Worm (Caenorhabditis elegans) whole organism, late embryonic: ENCODE measurements around the gene ceh-63.

ENCODE experiments used
- C38D4.7 ChIP-seq: fragments of 200-800 bp; sonication (Bioruptor generic); optimal IDR thresholded peaks from 2 replicates; lab custom pipeline; 2018; ENCODE audit warnings: mild to moderate bottlenecking, missing genetic modification characterization, moderate library complexity, missing compliant biosample characterization
- K09A11.1 ChIP-seq: sonication (generic microtip); optimal IDR thresholded peaks from 2 replicates; lab custom pipeline; 2017; ENCODE audit warnings: antibody characterized with exemption, mild to moderate bottlenecking, missing genetic modification characterization, missing compliant biosample characterization; ENCODE audit not compliant: insufficient read depth
- ama-1 ChIP-seq: fragments of 150-350 bp; optimal IDR thresholded peaks from 2 replicates; lab custom pipeline; 2014
- ceh-14 ChIP-seq: sonication (generic microtip); optimal IDR thresholded peaks from 2 replicates; lab custom pipeline; 2016; ENCODE audit warnings: missing genotype, missing genetic modification characterization, missing compliant biosample characterization
- ceh-2 ChIP-seq: sonication (generic microtip); optimal IDR thresholded peaks from 2 replicates; lab custom pipeline; 2016; ENCODE audit warnings: missing genotype, missing genetic modification characterization, missing compliant biosample characterization
- ceh-22 ChIP-seq: sonication (generic microtip); optimal IDR thresholded peaks from 2 replicates; lab custom pipeline; 2017; ENCODE audit warnings: missing biosample characterization, missing genetic modification characterization
- ceh-30 ChIP-seq: fragments of 150-350 bp; optimal IDR thresholded peaks from 2 replicates; lab custom pipeline; 2014; ENCODE audit warnings: missing biosample characterization, missing genetic modification characterization
- ceh-31 ChIP-seq: sonication (generic microtip); optimal IDR thresholded peaks from 2 replicates; lab custom pipeline; 2016; ENCODE audit warnings: missing genetic modification characterization, missing compliant biosample characterization
- ceh-45 ChIP-seq: fragments of 200-800 bp; sonication (Bioruptor generic); IDR thresholded peaks from 2 replicates; pipeline ENCODE4 v1.3.6; 2022; ENCODE audit warnings: missing genetic modification reagents, missing genetic modification characterization, missing compliant biosample characterization
- ceh-48 ChIP-seq: sonication (generic microtip); optimal IDR thresholded peaks from 2 replicates; lab custom pipeline; 2016; ENCODE audit warnings: missing genetic modification characterization, inconsistent platforms, missing compliant biosample characterization
- dmd-4 ChIP-seq: sonication (generic microtip); optimal IDR thresholded peaks from 2 replicates; lab custom pipeline; 2016; ENCODE audit warnings: borderline replicate concordance, missing genetic modification characterization, missing compliant biosample characterization
- dve-1 ChIP-seq: sonication (generic microtip); optimal IDR thresholded peaks from 2 replicates; lab custom pipeline; 2017; ENCODE audit warnings: antibody characterized with exemption, mild to moderate bottlenecking, missing genetic modification characterization, missing compliant biosample characterization
- elt-2 ChIP-seq: sonication (generic microtip); optimal IDR thresholded peaks from 2 replicates; lab custom pipeline; 2016; ENCODE audit warnings: missing genetic modification reagents, missing genetic modification characterization, missing compliant biosample characterization
- elt-4 ChIP-seq: sonication (generic microtip); optimal IDR thresholded peaks from 2 replicates; lab custom pipeline; 2016; ENCODE audit warnings: missing genetic modification characterization, missing compliant biosample characterization
- ets-4 ChIP-seq: sonication (generic microtip); optimal IDR thresholded peaks from 2 replicates; lab custom pipeline; 2016; ENCODE audit warnings: missing genetic modification characterization, missing compliant biosample characterization
- eyg-1 ChIP-seq: sonication (generic microtip); optimal IDR thresholded peaks from 2 replicates; lab custom pipeline; 2016; ENCODE audit warnings: missing genotype, missing genetic modification characterization, missing compliant biosample characterization
- fax-1 ChIP-seq: sonication (generic microtip); optimal IDR thresholded peaks from 2 replicates; lab custom pipeline; 2016; ENCODE audit warnings: missing genotype, missing genetic modification characterization, missing compliant biosample characterization
- fkh-6 ChIP-seq: sonication (generic microtip); optimal IDR thresholded peaks from 2 replicates; lab custom pipeline; 2016; ENCODE audit warnings: missing genetic modification characterization, missing compliant biosample characterization
- gmeb-2 ChIP-seq: sonication (generic microtip); optimal IDR thresholded peaks from 2 replicates; lab custom pipeline; 2016; ENCODE audit warnings: missing genetic modification characterization, inconsistent platforms, missing compliant biosample characterization
- hlh-15 ChIP-seq: sonication (generic microtip); optimal IDR thresholded peaks from 2 replicates; lab custom pipeline; 2016; ENCODE audit warnings: missing genetic modification characterization, missing compliant biosample characterization
- hlh-30 ChIP-seq: sonication (generic microtip); optimal IDR thresholded peaks from 2 replicates; lab custom pipeline; 2017; ENCODE audit warnings: antibody characterized with exemption, missing genetic modification characterization, missing compliant biosample characterization; ENCODE audit not compliant: insufficient read depth
- hlh-6 ChIP-seq: sonication (generic microtip); optimal IDR thresholded peaks from 2 replicates; lab custom pipeline; 2016; ENCODE audit warnings: missing genotype, missing genetic modification characterization, missing compliant biosample characterization
- hlh-8 ChIP-seq: sonication (generic microtip); optimal IDR thresholded peaks from 2 replicates; lab custom pipeline; 2016; ENCODE audit warnings: missing genotype, missing genetic modification characterization, missing compliant biosample characterization
- mec-3 ChIP-seq: sonication (generic microtip); optimal IDR thresholded peaks from 2 replicates; lab custom pipeline; 2016; ENCODE audit warnings: borderline replicate concordance, missing genetic modification characterization, missing compliant biosample characterization
- nfya-1 ChIP-seq: sonication (generic microtip); optimal IDR thresholded peaks from 2 replicates; lab custom pipeline; 2017; ENCODE audit warnings: missing genetic modification characterization, mild to moderate bottlenecking, missing compliant biosample characterization, antibody characterized with exemption, moderate library complexity
- pag-3 ChIP-seq: sonication (generic microtip); optimal IDR thresholded peaks from 2 replicates; lab custom pipeline; 2016; ENCODE audit warnings: missing compliant biosample characterization, missing genetic modification characterization, borderline replicate concordance
- pat-9 ChIP-seq: fragments of 200-800 bp; sonication (Bioruptor generic); optimal IDR thresholded peaks from 2 replicates; lab custom pipeline; 2018; ENCODE audit warnings: mild to moderate bottlenecking, missing genetic modification characterization, moderate library complexity, missing compliant biosample characterization
- pax-1 ChIP-seq: fragments of 150-350 bp; optimal IDR thresholded peaks from 2 replicates; lab custom pipeline; 2014; ENCODE audit warnings: missing biosample characterization, missing genetic modification characterization
- pha-2 ChIP-seq: sonication (generic microtip); optimal IDR thresholded peaks from 2 replicates; lab custom pipeline; 2017; ENCODE audit warnings: mild to moderate bottlenecking, missing genetic modification characterization, missing compliant biosample characterization
- pha-4 ChIP-seq: fragments of 150-350 bp; optimal IDR thresholded peaks from 2 replicates; lab custom pipeline; 2018; ENCODE audit warnings: missing biosample characterization, missing genetic modification reagents, missing genetic modification characterization
- pqm-1 ChIP-seq: sonication (generic microtip); optimal IDR thresholded peaks from 2 replicates; lab custom pipeline; 2016; ENCODE audit warnings: missing genetic modification characterization, missing compliant biosample characterization
- ref-2 ChIP-seq: sonication (generic microtip); optimal IDR thresholded peaks from 2 replicates; lab custom pipeline; 2016; ENCODE audit warnings: missing genetic modification characterization, missing compliant biosample characterization
- rnt-1 ChIP-seq: sonication (generic microtip); optimal IDR thresholded peaks from 2 replicates; lab custom pipeline; 2016; ENCODE audit warnings: missing genetic modification characterization, missing compliant biosample characterization
- sdc-2 ChIP-seq: sonication (generic microtip); optimal IDR thresholded peaks from 2 replicates; lab custom pipeline; 2016; ENCODE audit warnings: missing genotype, missing genetic modification characterization, missing compliant biosample characterization
- sox-2 ChIP-seq: fragments of 200-800 bp; sonication (Bioruptor generic); IDR thresholded peaks from 2 replicates; pipeline ENCODE4 v1.3.6; 2022; ENCODE audit warnings: missing genetic modification reagents, missing genetic modification characterization, missing compliant biosample characterization
- sox-4 ChIP-seq: sonication (generic microtip); optimal IDR thresholded peaks from 2 replicates; lab custom pipeline; 2017; ENCODE audit warnings: mild to moderate bottlenecking, missing genetic modification characterization, inconsistent platforms, missing compliant biosample characterization
- syd-9 ChIP-seq: sonication (generic microtip); optimal IDR thresholded peaks from 2 replicates; lab custom pipeline; 2016; ENCODE audit warnings: mild to moderate bottlenecking, missing genetic modification characterization, moderate library complexity, missing compliant biosample characterization
- tbx-2 ChIP-seq: sonication (generic microtip); optimal IDR thresholded peaks from 2 replicates; lab custom pipeline; 2016; ENCODE audit warnings: missing genetic modification characterization, missing compliant biosample characterization
- tbx-7 ChIP-seq: sonication (generic microtip); optimal IDR thresholded peaks from 2 replicates; lab custom pipeline; 2016; ENCODE audit warnings: missing genotype, missing genetic modification characterization, missing compliant biosample characterization
- unc-3 ChIP-seq, 2 experiments: fragments of 200-800 bp in 1 of 2; sonication (Bioruptor generic) in 1 of 2; sonication (generic microtip) in 1 of 2; conservative IDR thresholded peaks in 1 of 2; optimal IDR thresholded peaks in 1 of 2; 2 replicates each; pipeline versions ENCODE4 v1.3.6 to Lab custom; 2016 to 2022; ENCODE audit warnings: missing compliant biosample characterization in 2 of 2, missing genetic modification characterization in 2 of 2, missing genetic modification reagents in 1 of 2
- unc-42 ChIP-seq: sonication (generic microtip); optimal IDR thresholded peaks from 2 replicates; lab custom pipeline; 2016; ENCODE audit warnings: missing genotype, missing genetic modification characterization, missing compliant biosample characterization
- unc-55 ChIP-seq: sonication (generic microtip); optimal IDR thresholded peaks from 2 replicates; lab custom pipeline; 2017; ENCODE audit warnings: missing biosample characterization, missing genetic modification reagents, missing genetic modification characterization
- ztf-16 ChIP-seq: sonication (generic microtip); optimal IDR thresholded peaks from 2 replicates; lab custom pipeline; 2017; ENCODE audit warnings: missing genetic modification characterization, missing compliant biosample characterization

Gene ceh-63

DNA sequence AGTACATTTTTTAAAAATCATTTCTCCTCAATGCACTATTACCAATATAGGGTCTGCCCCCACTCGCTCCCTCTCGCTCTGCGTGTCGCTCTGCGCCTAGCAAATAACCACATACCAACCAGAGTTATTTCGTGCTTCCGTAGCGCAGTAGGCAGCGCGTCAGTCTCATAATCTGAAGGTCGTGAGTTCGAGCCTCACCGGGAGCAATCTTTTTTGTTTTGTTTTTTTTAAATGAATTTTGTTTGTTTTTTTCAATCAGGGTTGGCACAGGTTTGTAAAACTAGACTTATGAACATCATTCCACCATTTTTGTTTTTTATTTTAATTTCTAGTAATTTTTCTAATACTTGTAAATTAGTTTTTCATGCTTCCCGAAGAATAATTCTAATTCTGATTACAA is 23.8 kb upstream of the ceh-63 start (continued):
- TF ChIP-seq elt-4 (tag; lab: Kevin White, UChicago): no peak
- TF ChIP-seq hlh-15 (tag; lab: Kevin White, UChicago): peak; percentile 76
- TF ChIP-seq ets-4 (tag; lab: Kevin White, UChicago): peak; percentile 59
- TF ChIP-seq eyg-1 (tag; lab: Kevin White, UChicago): peak; percentile 81
- peak; percentile 63 for TF ChIP-seq ceh-31 (tag; lab: Kevin White, UChicago)
- peak; percentile 79 for TF ChIP-seq ref-2 (tag; lab: Kevin White, UChicago)
- peak; percentile 89 for TF ChIP-seq elt-2
- TF ChIP-seq dmd-4 (tag; lab: Kevin White, UChicago): peak; percentile 74
- TF ChIP-seq unc-42 (tag; lab: Kevin White, UChicago): peak; percentile 68
- TF ChIP-seq ceh-30 (tag; lab: Kevin White, UChicago): peak; percentile 52
- no peak for TF ChIP-seq pax-1 (tag; lab: Kevin White, UChicago)
- no peak for TF ChIP-seq hlh-30
- peak; percentile 81 for TF ChIP-seq fax-1 (tag; lab: Kevin White, UChicago)
- peak; percentile 83 for TF ChIP-seq rnt-1 (tag; lab: Kevin White, UChicago)
- TF ChIP-seq pat-9: peak; percentile 83
- peak; percentile 47 for TF ChIP-seq tbx-7 (tag; lab: Kevin White, UChicago)
- TF ChIP-seq ceh-48 (tag; lab: Kevin White, UChicago): peak; percentile 72
- TF ChIP-seq ceh-45 (GFP tag; lab: Robert Waterston, UW): peak; percentile 94
- peak; percentile 47 for TF ChIP-seq K09A11.1 (tag; lab: Kevin White, UChicago)
- TF ChIP-seq hlh-6 (tag; lab: Kevin White, UChicago): peak; percentile 88
- TF ChIP-seq unc-55: no peak
- TF ChIP-seq ama-1 (lab: Kevin White, UChicago): no peak
- TF ChIP-seq mec-3 (tag; lab: Kevin White, UChicago): no peak
- TF ChIP-seq nfya-1 (tag; lab: Kevin White, UChicago): peak; percentile 64
- TF ChIP-seq ztf-16 (tag; lab: Kevin White, UChicago): peak; percentile 76
- TF ChIP-seq pag-3: peak; percentile 69
- peak; percentile 84 for TF ChIP-seq tbx-2
- TF ChIP-seq sox-2 (GFP tag; lab: Robert Waterston, UW): peak; percentile 79
- TF ChIP-seq syd-9 (tag; lab: Kevin White, UChicago): peak; percentile 82
- TF ChIP-seq gmeb-2 (tag; lab: Kevin White, UChicago): peak; percentile 90
- peak; percentile 80 for TF ChIP-seq ceh-2 (tag; lab: Kevin White, UChicago)
- TF ChIP-seq sdc-2: peak; percentile 86
- peak; percentile 69 for TF ChIP-seq pqm-1
- TF ChIP-seq pha-4 (tag; lab: Kevin White, UChicago): no peak
- peak; percentile 74 for TF ChIP-seq hlh-8 (tag; lab: Kevin White, UChicago)
- peak; percentile 87 for TF ChIP-seq pha-2 (tag; lab: Kevin White, UChicago)
- peak; percentile 81 for TF ChIP-seq fkh-6 (tag; lab: Kevin White, UChicago)
- peak; percentile 70 for TF ChIP-seq dve-1 (tag; lab: Kevin White, UChicago)
- TF ChIP-seq ceh-14 (tag; lab: Kevin White, UChicago): peak; percentile 93
- TF ChIP-seq C38D4.7 (GFP tag; lab: Kevin White, UChicago): peak; percentile 84
- TF ChIP-seq ceh-22 (tag; lab: Kevin White, UChicago): no peak
- TF ChIP-seq sox-4 (tag; lab: Kevin White, UChicago): peak; percentile 87
- TF ChIP-seq unc-3 (GFP tag; conservative IDR thresholded peaks at IDR 0.05; lab: Robert Waterston, UW): peak; percentile 90
- peak; percentile 62 for TF ChIP-seq unc-3 (tag; optimal IDR thresholded peaks at IDR 0.05; lab: Kevin White, UChicago)
- TF ChIP-seq, all 69 proteins: peak for 58
